Fruit fly (Drosophila melanogaster) S2 (cell line): ENCODE data around the gene pho.

Source experiments
- CG8478 ChIP-seq: fragments of >200 bp; optimal IDR thresholded peaks from 2 replicates; lab custom pipeline; 2018
- CTCF ChIP-seq, 2 experiments: fragments of >200 bp; optimal IDR thresholded peaks; 2 replicates each; lab custom pipeline; 2018

DNA sequence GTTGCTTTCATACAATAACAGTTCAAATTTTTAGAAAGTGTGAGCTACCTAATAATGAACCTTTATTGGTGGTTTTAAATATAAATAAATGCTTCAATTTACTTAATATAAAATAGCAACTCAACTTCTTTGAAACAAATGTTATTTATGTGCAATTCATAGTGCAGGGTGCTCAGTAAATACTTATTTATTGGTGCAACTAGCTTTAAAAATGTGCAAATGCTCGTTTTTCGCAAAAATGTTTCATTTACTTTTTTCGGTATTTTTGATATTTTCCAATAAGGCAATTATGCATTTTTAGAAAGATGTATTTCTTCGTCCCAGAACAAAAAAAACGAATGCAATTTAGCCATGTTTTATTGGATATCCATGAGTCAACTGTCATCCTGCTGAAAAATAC, 36.7 kb downstream of the pho start:
- TF ChIP-seq CG8478 (no peak), CTCF (optimal IDR thresholded peaks at IDR 0.05; lab: Kevin White, UChicago) (no peak)
